Fruit fly (Drosophila melanogaster) whole organism, larva: ENCODE measurements around the gene Or88a.

Experiments used
- noc ChIP-seq: fragments of 200-800 bp; sonication (Bioruptor generic); optimal IDR thresholded peaks from 3 replicates; lab custom pipeline; 2019; ENCODE audit warnings: missing biosample characterization, mild to moderate bottlenecking, missing genetic modification characterization, moderate library complexity

The Or88a gene

DNA sequence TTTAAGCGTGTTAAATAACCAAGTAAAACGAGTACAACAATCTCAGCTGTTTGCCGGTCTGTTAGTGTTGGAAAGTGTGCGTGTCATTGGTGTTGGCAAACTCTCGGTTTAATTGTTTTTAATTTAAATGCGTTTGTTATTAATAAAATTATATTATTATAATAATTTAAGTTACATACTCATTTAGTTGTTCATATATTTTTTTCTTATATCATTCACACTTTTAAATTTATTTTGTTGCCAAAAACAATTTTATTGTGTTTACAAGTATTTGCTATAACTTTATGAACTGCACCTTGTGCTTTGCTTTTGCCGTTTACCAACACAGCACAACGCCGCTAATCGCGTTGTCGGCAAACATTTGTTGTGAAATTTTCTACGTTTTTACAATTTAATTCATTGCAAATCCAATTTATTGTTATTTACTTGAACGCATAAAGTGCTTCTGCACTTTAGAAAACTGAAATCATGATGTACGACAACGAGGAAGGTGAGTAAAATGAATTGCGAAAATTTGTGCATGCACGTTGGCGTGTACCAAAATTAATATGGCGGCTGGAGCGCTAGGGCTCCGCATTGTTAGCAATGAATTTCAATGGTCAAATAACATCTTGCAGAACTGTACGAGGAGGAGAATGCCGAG, 16.4 kb downstream of the Or88a start, which contains the start of the genes 140up and Polr2B:
TSS of gene 140up (minus strand) at position 70 of the 643 bp plus-strand sequence.
TSS of gene Polr2B (plus strand) at position 313 of the 643 bp plus-strand sequence.
- peak; percentile 93 for TF ChIP-seq noc (tag; lab: Kevin White, UChicago)

- TF ChIP-seq noc (tag; lab: Kevin White, UChicago), result no peak
Measured at dm6 chr3R:14131972-14132371, 22.7 kb downstream of the Or88a start, which contains the start of gene CG14356. TSS of gene CG14356 (minus strand) at chr3R:14132072.

DNA sequence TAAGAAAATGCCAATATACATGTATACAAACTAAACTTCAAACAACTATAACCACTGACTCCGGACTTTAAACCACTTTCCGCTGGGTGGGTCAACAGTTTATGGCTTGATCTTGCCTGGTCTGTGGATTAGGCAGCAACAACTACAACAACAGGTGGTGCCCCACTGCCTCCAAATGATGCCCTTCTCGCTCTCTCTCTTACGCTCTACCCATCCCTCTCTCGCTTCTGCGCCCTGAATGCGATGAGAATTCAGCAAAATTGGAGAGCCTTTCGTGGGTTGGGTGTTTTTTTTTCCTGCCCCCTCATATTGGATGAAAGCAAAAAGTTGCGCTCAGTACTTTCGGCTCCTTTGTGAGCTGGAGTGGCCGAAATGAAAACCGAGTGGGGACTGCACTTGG, 31.7 kb downstream of the Or88a start:
- TF ChIP-seq noc (tag; lab: Kevin White, UChicago), result no peak

DNA sequence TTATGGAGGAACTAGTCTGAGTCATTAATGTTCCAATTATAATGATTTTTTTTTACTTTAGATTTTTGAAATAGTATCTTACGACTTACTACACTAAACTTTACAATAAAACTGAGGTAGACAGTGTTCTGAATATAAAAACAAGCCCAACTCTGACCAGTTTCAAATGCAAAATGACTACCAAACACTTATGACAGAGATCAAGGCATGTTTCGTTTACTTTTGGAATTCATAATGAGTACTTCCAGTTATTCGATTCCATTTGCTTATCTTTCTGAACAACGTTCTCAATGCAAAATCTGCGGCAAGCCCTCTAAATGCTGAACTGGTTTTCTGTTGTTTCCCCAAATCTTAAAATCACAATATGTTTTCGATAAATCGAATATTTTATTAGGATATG, 42.6 kb downstream of the Or88a start, which contains the start of gene CG14355:
TSS of gene CG14355 (minus strand) at position 101 of the 400 bp plus-strand sequence.
- TF ChIP-seq noc (tag; lab: Kevin White, UChicago), result no peak

dm6 chr3R:14152550-14152949, 43.3 kb downstream of the Or88a start, which contains the start of gene CG42500:
TSS of gene CG42500 (minus strand) at chr3R:14152650.
- TF ChIP-seq noc (tag; lab: Kevin White, UChicago), result no peak

DNA sequence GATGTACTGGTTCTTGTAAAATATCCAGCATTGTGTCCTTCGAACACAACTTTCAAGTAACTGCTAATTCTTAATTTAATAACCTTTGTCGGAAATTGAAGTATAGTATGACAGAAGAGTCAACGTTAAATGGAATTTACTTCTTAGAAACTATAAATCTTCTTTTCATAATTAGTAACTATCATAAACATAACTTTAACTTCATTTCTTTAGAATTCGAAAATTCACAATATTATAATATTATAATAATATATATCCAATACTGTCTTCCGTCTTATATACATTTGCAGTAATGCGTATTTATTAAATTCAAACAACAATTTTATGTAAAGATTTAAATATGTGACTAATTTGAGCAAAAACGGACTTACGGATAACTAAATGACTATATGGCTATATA, 44.5 kb downstream of the Or88a start, which contains the start of gene Recs1:
TSS of gene Recs1 (minus strand) at position 101 of the 400 bp plus-strand sequence.
- no peak for TF ChIP-seq noc (tag; lab: Kevin White, UChicago)

- TF ChIP-seq noc (tag; lab: Kevin White, UChicago), result no peak
Measured at dm6 chr3R:14154341-14154740, 45.1 kb downstream of the Or88a start, which contains the start of gene CG44215. TSS of gene CG44215 (minus strand) at chr3R:14154441.

dm6 chr3R:14157331-14157730, 48.1 kb downstream of the Or88a start, which contains the start of gene CG31533:
TSS of gene CG31533 (minus strand) at chr3R:14157431.
- no peak for TF ChIP-seq noc (tag; lab: Kevin White, UChicago)

DNA sequence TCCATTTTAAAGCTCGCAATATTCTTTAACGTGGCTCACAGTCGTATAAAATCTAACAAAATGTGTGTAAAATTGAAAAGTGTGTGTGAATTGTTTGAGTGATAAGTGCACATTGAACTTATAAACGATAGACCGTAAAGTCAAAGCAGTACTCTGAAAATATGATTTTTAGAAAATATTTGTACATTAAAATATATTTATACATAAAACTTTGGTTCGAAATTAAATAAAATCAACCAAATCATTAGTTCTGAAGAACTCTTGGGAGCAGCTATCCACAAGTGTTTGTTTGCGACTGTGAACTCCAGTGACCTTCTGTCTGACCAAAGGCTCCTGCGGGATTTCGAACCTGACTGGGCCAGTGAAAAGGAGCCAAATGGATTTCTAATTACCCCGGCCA, 50.9 kb downstream of the Or88a start, which contains the start of gene CG31327:
TSS of gene CG31327 (minus strand) at position 101 of the 400 bp plus-strand sequence.
- TF ChIP-seq noc (tag; lab: Kevin White, UChicago), result no peak
